Worm (Caenorhabditis elegans) whole organism, L1 larva: ENCODE measurements around the gene F09E10.5.
A peak's percentile ranks its signal among the peaks of the same experiment; 100 is the strongest.

ENCODE experiments used
- C16A3.4 ChIP-seq: fragments of 150-350 bp; optimal IDR thresholded peaks from 2 replicates; lab custom pipeline; 2014; ENCODE audit warnings: missing biosample characterization, missing genetic modification characterization
- aly-2 ChIP-seq: fragments of 150-350 bp; optimal IDR thresholded peaks from 2 replicates; lab custom pipeline; 2014; ENCODE audit warnings: missing biosample characterization, missing genetic modification characterization
- ama-1 ChIP-seq: fragments of 150-350 bp; optimal IDR thresholded peaks from 2 replicates; lab custom pipeline; 2014
- blmp-1 ChIP-seq: fragments of 150-350 bp; optimal IDR thresholded peaks from 2 replicates; lab custom pipeline; 2014; ENCODE audit warnings: missing biosample characterization, missing genetic modification characterization
- ceh-82 ChIP-seq, 3 experiments: fragments of 150-350 bp in 1 of 3; sonication (generic microtip) in 2 of 3; optimal IDR thresholded peaks; 2 replicates each; lab custom pipeline; 2014 to 2017; ENCODE audit warnings: missing biosample characterization in 3 of 3, missing genetic modification characterization in 3 of 3
- dsc-1 ChIP-seq: sonication (generic microtip); optimal IDR thresholded peaks from 2 replicates; lab custom pipeline; 2016; ENCODE audit warnings: mild to moderate bottlenecking, missing genetic modification characterization, missing compliant biosample characterization
- lin-39 ChIP-seq: fragments of 150-350 bp; optimal IDR thresholded peaks from 2 replicates; lab custom pipeline; 2014; ENCODE audit warnings: missing biosample characterization, missing genetic modification reagents, missing genetic modification characterization
- mdl-1 ChIP-seq, 2 experiments: fragments of 150-350 bp; optimal IDR thresholded peaks; 2 replicates each; lab custom pipeline; 2014 to 2017; ENCODE audit warnings: missing biosample characterization in 2 of 2, missing genetic modification characterization in 2 of 2, inconsistent platforms in 1 of 2
- nhr-237 ChIP-seq: fragments of 150-350 bp; optimal IDR thresholded peaks from 2 replicates; lab custom pipeline; 2014; ENCODE audit warnings: missing biosample characterization, missing genetic modification characterization
- unc-98 ChIP-seq: fragments of 200-800 bp; sonication (Bioruptor generic); IDR thresholded peaks from 2 replicates; pipeline ENCODE4 v1.3.6; 2022; ENCODE audit warnings: missing genetic modification characterization, missing compliant biosample characterization
- vab-15 ChIP-seq: sonication (generic microtip); optimal IDR thresholded peaks from 2 replicates; lab custom pipeline; 2017; ENCODE audit warnings: missing genotype, mild to moderate bottlenecking, missing genetic modification characterization, missing compliant biosample characterization

ce11 chrX:1443556-1444243 lies 50.5 kb downstream of the F09E10.5 start:
- no peak for TF ChIP-seq dsc-1 (tag; lab: Kevin White, UChicago)
- TF ChIP-seq blmp-1 (tag; lab: Kevin White, UChicago): no peak
- TF ChIP-seq vab-15 (tag; lab: Kevin White, UChicago): no peak
- no peak for TF ChIP-seq nhr-237
- no peak for TF ChIP-seq ceh-82 (tag; optimal IDR thresholded peaks at IDR 0.05; lab: Kevin White, UChicago)
- no peak for TF ChIP-seq unc-98 (GFP tag; lab: Robert Waterston, UW)
- no peak for TF ChIP-seq C16A3.4 (tag; lab: Kevin White, UChicago)
- TF ChIP-seq mdl-1 (tag; optimal IDR thresholded peaks at IDR 0.05; lab: Kevin White, UChicago): no peak
- TF ChIP-seq ama-1 (lab: Kevin White, UChicago): no peak
- peak; percentile 47 for TF ChIP-seq lin-39 (tag; lab: Kevin White, UChicago)
- no peak for TF ChIP-seq aly-2 (tag; lab: Kevin White, UChicago)
